Worm (Caenorhabditis elegans) whole organism, young adult: ENCODE measurements around the gene xpc-1.

Experiments
- D2030.7 ChIP-seq: fragments of 200-800 bp; sonication (Bioruptor generic); IDR thresholded peaks from 2 replicates; pipeline ENCODE4 v1.3.6; 2022; ENCODE audit warnings: missing genetic modification reagents, missing genetic modification characterization, missing compliant biosample characterization
- him-1 ChIP-seq: sonication (generic microtip); optimal IDR thresholded peaks from 2 replicates; lab custom pipeline; 2016; ENCODE audit warnings: missing genotype, missing genetic modification reagents, missing genetic modification characterization, missing compliant biosample characterization
- hsf-1 ChIP-seq: fragments of 200-800 bp; sonication (Bioruptor generic); IDR thresholded peaks from 2 replicates; pipeline ENCODE4 v1.3.6; 2022; ENCODE audit warnings: missing genetic modification reagents, missing genetic modification characterization, missing compliant biosample characterization
- pha-4 ChIP-seq: fragments of 150-350 bp; sonication (generic microtip); optimal IDR thresholded peaks from 2 replicates; lab custom pipeline; 2014; ENCODE audit warnings: missing biosample characterization, missing genetic modification reagents, missing genetic modification characterization
- snpc-4 ChIP-seq, 5 experiments: fragments of 150-350 bp in 1 of 5; sonication (generic microtip) in 4 of 5; optimal IDR thresholded peaks; 2 replicates each; lab custom pipeline; 2014 to 2018; ENCODE audit warnings: missing genetic modification characterization in 5 of 5, missing biosample characterization in 3 of 5, antibody characterized with exemption in 2 of 5, mild to moderate bottlenecking in 2 of 5, missing compliant biosample characterization in 2 of 5, missing genotype in 2 of 5, moderate library complexity in 2 of 5, missing genetic modification reagents in 1 of 5

ce11 chrIV:1945200-1945599 is 47.7 kb upstream of the xpc-1 start:
- no peak for TF ChIP-seq hsf-1
- TF ChIP-seq D2030.7 (GFP tag; lab: Robert Waterston, UW), result no peak
- TF ChIP-seq snpc-4 (GFP tag; optimal IDR thresholded peaks at IDR 0.05; lab: Kevin White, UChicago), result no peak
- TF ChIP-seq snpc-4 (tag; optimal IDR thresholded peaks at IDR 0.05; lab: Kevin White, UChicago), result no peak
- no peak for TF ChIP-seq him-1 (tag; lab: Kevin White, UChicago)
- TF ChIP-seq pha-4, result no peak
